Comparison of ENCODE assay signal across 3 worm cellular contexts in genomic region chrV:7142661-7143060, ce11.
TF ChIP-seq lines count a peak whose summit lies in the region.

No protein-coding gene starts in this region.

TF ChIP-seq in whole organism, L3 larva, 47 proteins besides CTCF, POLR2A, EP300 and RAD21 (continued from another document):
- TF ChIP-seq egl-27 (tag; optimal IDR thresholded peaks at IDR 0.05; lab: Kevin White, UChicago) (no peak), ceh-9 (tag; optimal IDR thresholded peaks at IDR 0.05; lab: Kevin White, UChicago) (no peak), egl-5 (tag; optimal IDR thresholded peaks at IDR 0.05; lab: Kevin White, UChicago) (no peak), daf-12 (tag; optimal IDR thresholded peaks at IDR 0.05; lab: Kevin White, UChicago) (no peak)

TF ChIP-seq in whole organism, L4 larva, 104 proteins besides CTCF, POLR2A, EP300 and RAD21 (continued from another document):
- no peak for TF ChIP-seq nhr-237 (tag; optimal IDR thresholded peaks at IDR 0.05; lab: Kevin White, UChicago)
- TF ChIP-seq sdz-12 (GFP tag; optimal IDR thresholded peaks at IDR 0.05; lab: Kevin White, UChicago) = no peak
- TF ChIP-seq ceh-82 (tag; optimal IDR thresholded peaks at IDR 0.05; lab: Kevin White, UChicago) = no peak
- no peak for TF ChIP-seq cey-2 (tag; optimal IDR thresholded peaks at IDR 0.05; lab: Kevin White, UChicago; ENCODE audit: borderline replicate concordance, insufficient read depth)
- no peak for TF ChIP-seq nhr-41 (GFP tag; IDR thresholded peaks at IDR 0.05; lab: Robert Waterston, UW)
- peak; percentile 1 for TF ChIP-seq pqm-1 (tag; optimal IDR thresholded peaks at IDR 0.05; lab: Kevin White, UChicago)
- no peak for TF ChIP-seq mdl-1 (tag; optimal IDR thresholded peaks at IDR 0.05; lab: Kevin White, UChicago)
- no peak for TF ChIP-seq zag-1 (tag; optimal IDR thresholded peaks at IDR 0.05; lab: Kevin White, UChicago)
- no peak for TF ChIP-seq ceh-20 (GFP tag; IDR thresholded peaks at IDR 0.05; lab: Robert Waterston, UW)
- no peak for TF ChIP-seq unc-62 (GFP tag; optimal IDR thresholded peaks at IDR 0.05 in 1 of 2; lab: Kevin White, UChicago)
- TF ChIP-seq unc-62 (tag; optimal IDR thresholded peaks at IDR 0.05; lab: Kevin White, UChicago) = no peak
- no peak for TF ChIP-seq saeg-2 (GFP tag; IDR thresholded peaks at IDR 0.05; lab: Robert Waterston, UW)
- no peak for TF ChIP-seq set-16 (GFP tag; IDR thresholded peaks at IDR 0.05; lab: Robert Waterston, UW)
- TF ChIP-seq ceh-32 (tag; optimal IDR thresholded peaks at IDR 0.05; lab: Kevin White, UChicago; ENCODE audit: poor library complexity) = no peak
- TF ChIP-seq T20F7.1 (GFP tag; optimal IDR thresholded peaks at IDR 0.05; lab: Kevin White, UChicago) = no peak
- peak; percentile 78 for TF ChIP-seq Y48G9A.11 (GFP tag; IDR thresholded peaks at IDR 0.05; lab: Robert Waterston, UW)
- TF ChIP-seq php-3 (GFP tag; IDR thresholded peaks at IDR 0.05; lab: Robert Waterston, UW) = peak; percentile 72
- TF ChIP-seq egl-43 (GFP tag; IDR thresholded peaks at IDR 0.05; lab: Robert Waterston, UW) = no peak
- TF ChIP-seq ceh-28 (tag; optimal IDR thresholded peaks at IDR 0.05; lab: Kevin White, UChicago) = no peak
- no peak for TF ChIP-seq nhr-6 (tag; optimal IDR thresholded peaks at IDR 0.05; lab: Kevin White, UChicago)
- no peak for TF ChIP-seq ZK546.5 (tag; optimal IDR thresholded peaks at IDR 0.05; lab: Kevin White, UChicago)
- TF ChIP-seq jun-1 (tag; optimal IDR thresholded peaks at IDR 0.05; lab: Kevin White, UChicago) = no peak
- TF ChIP-seq hmg-1.1 (GFP tag; IDR thresholded peaks at IDR 0.05; lab: Robert Waterston, UW) = no peak
- no peak for TF ChIP-seq zfp-3 (GFP tag; conservative IDR thresholded peaks at IDR 0.05; lab: Robert Waterston, UW)
- no peak for TF ChIP-seq nhr-42 (GFP tag; IDR thresholded peaks at IDR 0.05; lab: Robert Waterston, UW)
- no peak for TF ChIP-seq rbr-2 (tag; optimal IDR thresholded peaks at IDR 0.05; lab: Kevin White, UChicago)
- no peak for TF ChIP-seq hlh-30 (tag; optimal IDR thresholded peaks at IDR 0.05; lab: Kevin White, UChicago; ENCODE audit: insufficient read depth)
- no peak for TF ChIP-seq F10B5.3 (tag; optimal IDR thresholded peaks at IDR 0.05; lab: Kevin White, UChicago)
- TF ChIP-seq snpc-4 (tag; optimal IDR thresholded peaks at IDR 0.05; lab: Kevin White, UChicago) = peak; percentile 67
- TF ChIP-seq duxl-1 (tag; optimal IDR thresholded peaks at IDR 0.05; lab: Kevin White, UChicago; ENCODE audit: poor library complexity) = no peak
- TF ChIP-seq pha-4 (GFP tag; IDR thresholded peaks at IDR 0.05; lab: Robert Waterston, UW) = no peak
- TF ChIP-seq pha-4 (tag; optimal IDR thresholded peaks at IDR 0.05; lab: Kevin White, UChicago) = no peak
- TF ChIP-seq F37D6.2 (tag; optimal IDR thresholded peaks at IDR 0.05; lab: Kevin White, UChicago) = no peak
- TF ChIP-seq F26F4.8 (GFP tag; conservative IDR thresholded peaks at IDR 0.05; lab: Robert Waterston, UW) = no peak
- 0 out of 2 replicates have a peak, but pooled peaks have one; percentile 11 for TF ChIP-seq tra-1 (GFP tag; IDR thresholded peaks at IDR 0.05; lab: Robert Waterston, UW)
- TF ChIP-seq mxl-2 (GFP tag; conservative IDR thresholded peaks at IDR 0.05; lab: Robert Waterston, UW) = no peak
- TF ChIP-seq tag-97 (GFP tag; IDR thresholded peaks at IDR 0.05; lab: Robert Waterston, UW) = no peak
- no peak for TF ChIP-seq lim-7 (GFP tag; IDR thresholded peaks at IDR 0.05; lab: Robert Waterston, UW)
- no peak for TF ChIP-seq nhr-77 (tag; optimal IDR thresholded peaks at IDR 0.05; lab: Kevin White, UChicago)
- TF ChIP-seq mes-2 (tag; optimal IDR thresholded peaks at IDR 0.05; lab: Kevin White, UChicago; ENCODE audit: poor library complexity, severe bottlenecking) = no peak
- TF ChIP-seq lin-38 (GFP tag; IDR thresholded peaks at IDR 0.05; lab: Robert Waterston, UW) = no peak
- peak; percentile 76 for TF ChIP-seq F49E8.2 (tag; optimal IDR thresholded peaks at IDR 0.05; lab: Kevin White, UChicago; ENCODE audit: borderline replicate concordance)
- no peak for TF ChIP-seq ztf-7 (tag; optimal IDR thresholded peaks at IDR 0.05; lab: Kevin White, UChicago)
- peak; percentile 94 for TF ChIP-seq aha-1 (tag; lab: Kevin White, UChicago)
- TF ChIP-seq dmd-8 (GFP tag; IDR thresholded peaks at IDR 0.05; lab: Robert Waterston, UW) = no peak
- peak; percentile 94 for TF ChIP-seq nhr-102 (tag; optimal IDR thresholded peaks at IDR 0.05; lab: Kevin White, UChicago)
- no peak for TF ChIP-seq nhr-25 (tag; optimal IDR thresholded peaks at IDR 0.05; lab: Kevin White, UChicago; ENCODE audit: borderline replicate concordance, insufficient read depth)
- TF ChIP-seq ama-1 (optimal IDR thresholded peaks at IDR 0.05; lab: Kevin White, UChicago) = no peak
- TF ChIP-seq spr-3 (GFP tag; optimal IDR thresholded peaks at IDR 0.05; lab: Kevin White, UChicago) = no peak
- TF ChIP-seq F44E2.7 (GFP tag; IDR thresholded peaks at IDR 0.05; lab: Robert Waterston, UW) = no peak
- TF ChIP-seq snpc-1.2 (GFP tag; IDR thresholded peaks at IDR 0.05; lab: Robert Waterston, UW) = no peak

TF ChIP-seq in whole organism, young adult, 124 proteins besides CTCF, POLR2A, EP300 and RAD21 (continued from another document):
- 0 out of 2 replicates have a peak, but pooled peaks have one; percentile 47 for TF ChIP-seq C17E4.6 (GFP tag; IDR thresholded peaks at IDR 0.05; lab: Robert Waterston, UW)
- TF ChIP-seq mxl-1 (tag; optimal IDR thresholded peaks at IDR 0.05; lab: Kevin White, UChicago) = no peak
- TF ChIP-seq attf-3 (GFP tag; conservative IDR thresholded peaks at IDR 0.05; lab: Robert Waterston, UW) = 0 out of 2 replicates have a peak, but pooled peaks have one; percentile 29
- TF ChIP-seq ets-4 (GFP tag; optimal IDR thresholded peaks at IDR 0.05; lab: Kevin White, UChicago) = no peak
- peak; percentile 9 for TF ChIP-seq hrde-1 (tag; optimal IDR thresholded peaks at IDR 0.05; lab: Kevin White, UChicago; ENCODE audit: borderline replicate concordance)
- TF ChIP-seq dpff-1 (tag; optimal IDR thresholded peaks at IDR 0.05; lab: Kevin White, UChicago) = no peak
- TF ChIP-seq dox-1 (GFP tag; IDR thresholded peaks at IDR 0.05; lab: Robert Waterston, UW) = no peak; the same call in 1 of the 2 replicates
- TF ChIP-seq ceh-40 (GFP tag; IDR thresholded peaks at IDR 0.05; lab: Robert Waterston, UW) = no peak
- TF ChIP-seq lin-26 (GFP tag; IDR thresholded peaks at IDR 0.05; lab: Robert Waterston, UW) = peak; percentile 75
- TF ChIP-seq ztf-28 (GFP tag; IDR thresholded peaks at IDR 0.05; lab: Robert Waterston, UW) = 0 out of 2 replicates have a peak, but pooled peaks have one; percentile 47
- peak; percentile 95 for TF ChIP-seq snpc-1.1 (tag; optimal IDR thresholded peaks at IDR 0.05; lab: Kevin White, UChicago; ENCODE audit: insufficient read depth)
- TF ChIP-seq lsl-1 (GFP tag; optimal IDR thresholded peaks at IDR 0.05; lab: Kevin White, UChicago) = peak; percentile 68
